Worm (Caenorhabditis elegans) whole organism, L1 larva: Measurements from ENCODE around the gene Y15E3A.4.

Source experiments
- aha-1 ChIP-seq: fragments of 150-350 bp; optimal IDR thresholded peaks from 2 replicates; lab custom pipeline; 2014; ENCODE audit warnings: missing biosample characterization, missing genetic modification characterization
- alr-1 ChIP-seq: fragments of 200-800 bp; sonication (Bioruptor generic); optimal IDR thresholded peaks from 2 replicates; lab custom pipeline; 2018; ENCODE audit warnings: borderline replicate concordance, mild to moderate bottlenecking, missing genetic modification characterization, missing compliant biosample characterization
- ama-1 ChIP-seq: fragments of 150-350 bp; optimal IDR thresholded peaks from 2 replicates; lab custom pipeline; 2014
- ceh-82 ChIP-seq, 3 experiments: fragments of 150-350 bp in 1 of 3; sonication (generic microtip) in 2 of 3; optimal IDR thresholded peaks; 2 replicates each; lab custom pipeline; 2014 to 2017; ENCODE audit warnings: missing biosample characterization in 3 of 3, missing genetic modification characterization in 3 of 3
- dpl-1 ChIP-seq, 3 experiments: fragments of 150-350 bp in 2 of 3; sonication (generic microtip) in 1 of 3; optimal IDR thresholded peaks; 2 replicates each; lab custom pipeline; 2014 to 2017; ENCODE audit warnings: missing biosample characterization in 3 of 3, missing genetic modification characterization in 3 of 3, missing genetic modification reagents in 3 of 3
- efl-1 ChIP-seq, 4 experiments: fragments of 150-350 bp; optimal IDR thresholded peaks in 3 of 4; peaks in 1 of 4; 1 replicate in 1 of 4; 2 replicates in 3 of 4; lab custom pipeline; 2014; ENCODE audit warnings: missing biosample characterization in 2 of 4, missing genetic modification characterization in 2 of 4, missing genetic modification reagents in 2 of 4
- efl-3 ChIP-seq: fragments of 200-800 bp; sonication (Bioruptor generic); optimal IDR thresholded peaks from 2 replicates; lab custom pipeline; 2018; ENCODE audit warnings: mild to moderate bottlenecking, missing genetic modification characterization, missing compliant biosample characterization
- egl-13 ChIP-seq: sonication (generic microtip); optimal IDR thresholded peaks from 2 replicates; lab custom pipeline; 2016; ENCODE audit warnings: missing genotype, missing genetic modification reagents, missing genetic modification characterization, missing compliant biosample characterization
- elt-2 ChIP-seq: sonication (generic microtip); optimal IDR thresholded peaks from 2 replicates; lab custom pipeline; 2016; ENCODE audit warnings: missing genetic modification characterization, mild to moderate bottlenecking, inconsistent platforms, missing compliant biosample characterization, missing genetic modification reagents
- elt-3 ChIP-seq, 6 experiments: fragments of 150-350 bp in 1 of 6; sonication (generic microtip); optimal IDR thresholded peaks; 2 replicates each; lab custom pipeline; 2017 to 2018; ENCODE audit warnings: missing biosample characterization in 6 of 6, missing genetic modification characterization in 6 of 6, inconsistent platforms in 1 of 6
- fkh-10 ChIP-seq: sonication (generic microtip); optimal IDR thresholded peaks from 2 replicates; lab custom pipeline; 2017; ENCODE audit warnings: missing biosample characterization, missing genetic modification reagents, missing genetic modification characterization
- fkh-8 ChIP-seq: sonication (generic microtip); optimal IDR thresholded peaks from 2 replicates; lab custom pipeline; 2016; ENCODE audit warnings: mild to moderate bottlenecking, missing genetic modification characterization, missing compliant biosample characterization
- hlh-17 ChIP-seq: fragments of 200-800 bp; sonication (Bioruptor generic); optimal IDR thresholded peaks from 2 replicates; lab custom pipeline; 2018; ENCODE audit warnings: missing genetic modification characterization, mild to moderate bottlenecking, missing compliant biosample characterization, moderate library complexity, borderline replicate concordance
- irx-1 ChIP-seq: sonication (generic microtip); optimal IDR thresholded peaks from 2 replicates; lab custom pipeline; 2016; ENCODE audit warnings: missing genetic modification characterization, missing compliant biosample characterization
- lin-13 ChIP-seq: fragments of 150-350 bp; optimal IDR thresholded peaks from 2 replicates; lab custom pipeline; 2014; ENCODE audit warnings: missing biosample characterization, missing genetic modification reagents, missing genetic modification characterization
- lin-14 ChIP-seq: fragments of 200-800 bp; sonication (Bioruptor generic); optimal IDR thresholded peaks from 2 replicates; lab custom pipeline; 2018; ENCODE audit warnings: mild to moderate bottlenecking, missing genetic modification characterization, moderate library complexity, missing compliant biosample characterization
- lin-35 ChIP-seq, 2 experiments: fragments of 150-350 bp; optimal IDR thresholded peaks; 2 replicates each; lab custom pipeline; 2014; ENCODE audit warnings: missing biosample characterization in 2 of 2, missing genetic modification characterization in 2 of 2, missing genetic modification reagents in 2 of 2
- lin-39 ChIP-seq: fragments of 150-350 bp; optimal IDR thresholded peaks from 2 replicates; lab custom pipeline; 2014; ENCODE audit warnings: missing biosample characterization, missing genetic modification reagents, missing genetic modification characterization
- lsy-2 ChIP-seq, 2 experiments: fragments of 150-350 bp; optimal IDR thresholded peaks; 2 replicates each; lab custom pipeline; 2014; ENCODE audit warnings: missing biosample characterization in 2 of 2, missing genetic modification characterization in 2 of 2
- mdl-1 ChIP-seq, 2 experiments: fragments of 150-350 bp; optimal IDR thresholded peaks; 2 replicates each; lab custom pipeline; 2014 to 2017; ENCODE audit warnings: missing biosample characterization in 2 of 2, missing genetic modification characterization in 2 of 2, inconsistent platforms in 1 of 2
- mef-2 ChIP-seq: fragments of 150-350 bp; optimal IDR thresholded peaks from 2 replicates; lab custom pipeline; 2014; ENCODE audit warnings: missing biosample characterization, missing genetic modification characterization
- mep-1 ChIP-seq: fragments of 150-350 bp; optimal IDR thresholded peaks from 2 replicates; lab custom pipeline; 2014; ENCODE audit warnings: missing biosample characterization, missing genetic modification characterization
- nhr-12 ChIP-seq: sonication (generic microtip); optimal IDR thresholded peaks from 2 replicates; lab custom pipeline; 2017; ENCODE audit warnings: missing biosample characterization, missing genetic modification characterization
- nhr-19 ChIP-seq: fragments of 200-800 bp; sonication (Bioruptor generic); conservative IDR thresholded peaks from 2 replicates; pipeline ENCODE4 v1.3.6; 2022; ENCODE audit warnings: missing genetic modification characterization, missing compliant biosample characterization
- nhr-47 ChIP-seq: sonication (generic microtip); optimal IDR thresholded peaks from 2 replicates; lab custom pipeline; 2016; ENCODE audit warnings: mild to moderate bottlenecking, missing genetic modification characterization, moderate library complexity, missing compliant biosample characterization
- nhr-71 ChIP-seq: sonication (generic microtip); optimal IDR thresholded peaks from 2 replicates; lab custom pipeline; 2016; ENCODE audit warnings: mild to moderate bottlenecking, missing genetic modification characterization, moderate library complexity, missing compliant biosample characterization
- nhr-76 ChIP-seq: sonication (generic microtip); optimal IDR thresholded peaks from 2 replicates; lab custom pipeline; 2017; ENCODE audit warnings: missing biosample characterization, missing genetic modification characterization
- nhr-90 ChIP-seq: sonication (generic microtip); optimal IDR thresholded peaks from 2 replicates; lab custom pipeline; 2016; ENCODE audit warnings: mild to moderate bottlenecking, missing genetic modification characterization, missing compliant biosample characterization; ENCODE audit not compliant: poor library complexity
- rnt-1 ChIP-seq: sonication (generic microtip); optimal IDR thresholded peaks from 2 replicates; lab custom pipeline; 2016; ENCODE audit warnings: mild to moderate bottlenecking, missing genetic modification characterization, moderate library complexity, missing compliant biosample characterization
- skn-1 ChIP-seq: fragments of 150-350 bp; optimal IDR thresholded peaks from 2 replicates; lab custom pipeline; 2014; ENCODE audit warnings: missing biosample characterization, missing genetic modification characterization
- sptf-1 ChIP-seq: fragments of 150-350 bp; optimal IDR thresholded peaks from 2 replicates; lab custom pipeline; 2014; ENCODE audit warnings: missing biosample characterization, missing genetic modification characterization
- swsn-7 ChIP-seq: sonication (generic microtip); optimal IDR thresholded peaks from 2 replicates; lab custom pipeline; 2016; ENCODE audit warnings: missing genetic modification characterization, missing compliant biosample characterization
- tbx-2 ChIP-seq: sonication (generic microtip); optimal IDR thresholded peaks from 2 replicates; lab custom pipeline; 2016; ENCODE audit warnings: missing genetic modification characterization, missing compliant biosample characterization
- unc-30 ChIP-seq: sonication (generic microtip); optimal IDR thresholded peaks from 2 replicates; lab custom pipeline; 2017; ENCODE audit warnings: missing biosample characterization, missing genetic modification characterization
- unc-86 ChIP-seq: sonication (generic microtip); optimal IDR thresholded peaks from 2 replicates; lab custom pipeline; 2016; ENCODE audit warnings: missing genetic modification characterization, missing compliant biosample characterization
- unc-98 ChIP-seq: fragments of 200-800 bp; sonication (Bioruptor generic); IDR thresholded peaks from 2 replicates; pipeline ENCODE4 v1.3.6; 2022; ENCODE audit warnings: missing genetic modification characterization, missing compliant biosample characterization

Gene Y15E3A.4

DNA sequence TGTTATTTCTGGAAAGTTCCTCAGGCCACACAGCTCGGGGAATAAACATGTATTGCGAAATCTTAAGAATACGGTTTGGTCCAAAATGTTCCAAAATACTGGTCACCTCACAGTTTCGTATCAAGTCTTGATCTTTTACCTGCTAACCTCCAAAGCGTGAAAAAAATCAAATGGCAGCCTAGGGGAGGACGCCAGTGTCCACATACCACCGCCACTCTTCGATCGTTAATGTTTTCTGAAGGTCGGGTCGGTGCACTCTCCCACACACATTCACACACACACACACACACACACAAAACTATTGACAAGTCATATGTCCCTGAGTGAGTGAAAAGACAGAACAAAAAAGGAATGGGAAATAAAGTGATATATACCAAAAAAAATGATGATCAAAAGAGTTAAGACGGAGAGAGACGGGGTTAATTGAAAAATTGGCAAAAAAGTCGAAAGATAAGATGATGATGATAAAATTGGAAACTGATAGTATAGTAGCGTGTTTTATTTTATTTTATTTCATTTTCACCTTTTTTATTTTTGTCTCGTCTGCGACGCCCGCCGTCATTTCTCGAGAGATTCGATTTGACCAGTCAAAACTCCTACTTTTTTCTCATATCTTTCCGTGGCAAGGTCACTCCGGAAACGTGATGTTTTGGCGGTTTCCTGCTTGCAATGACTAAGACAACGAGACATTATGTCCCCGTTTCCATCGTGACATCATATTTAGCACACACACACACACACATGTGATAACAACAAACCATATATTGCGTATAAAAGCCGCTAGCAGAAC, 9.2 kb downstream of the Y15E3A.4 start, which contains the start of gene Y15E3A.5 (continued):
- TF ChIP-seq skn-1 (tag; lab: Kevin White, UChicago) = peak; percentile 32
- no peak for TF ChIP-seq irx-1 (tag; lab: Kevin White, UChicago)
- TF ChIP-seq elt-3 (tag; optimal IDR thresholded peaks at IDR 0.05; lab: Kevin White, UChicago) = peak in 5 of 6 experiments; percentile 49 to 85 (median 74)
- no peak for TF ChIP-seq mef-2 (tag; lab: Kevin White, UChicago)
- peak; percentile 48 for TF ChIP-seq rnt-1 (tag; lab: Kevin White, UChicago)
- peak; percentile 50 for TF ChIP-seq tbx-2 (tag; lab: Kevin White, UChicago)
- TF ChIP-seq nhr-12 (tag; lab: Kevin White, UChicago) = no peak
- no peak for TF ChIP-seq aha-1 (tag; lab: Kevin White, UChicago)
- peak; percentile 13 for TF ChIP-seq lin-13 (GFP tag; lab: Kevin White, UChicago)
- TF ChIP-seq unc-30 = no peak
- TF ChIP-seq unc-98 (GFP tag; lab: Robert Waterston, UW) = no peak
- TF ChIP-seq elt-2 (tag; lab: Kevin White, UChicago) = peak; percentile 53
- TF ChIP-seq efl-3 = no peak
- TF ChIP-seq, all 84 proteins: peak for 31

DNA sequence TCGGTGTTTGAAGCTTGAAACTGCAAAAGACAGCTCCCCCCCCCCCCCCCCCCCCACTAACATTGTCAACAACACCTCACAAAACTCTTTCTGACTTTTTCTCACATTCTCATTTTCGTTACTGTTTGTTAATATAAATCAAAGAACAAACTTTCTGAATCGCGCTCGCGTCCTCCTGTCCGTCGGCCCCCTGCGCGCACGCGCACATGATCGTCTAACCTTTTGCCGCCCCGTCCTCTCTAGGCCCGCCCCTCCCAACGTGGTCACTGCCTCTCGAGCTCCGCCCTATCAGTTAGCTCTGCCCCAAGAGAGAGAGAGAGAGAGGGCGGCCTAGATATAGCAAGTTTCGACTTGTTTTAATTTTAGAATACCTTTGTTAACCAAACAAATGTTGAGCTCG, 10.0 kb downstream of the Y15E3A.4 start:
- TF ChIP-seq nhr-71 (tag; lab: Kevin White, UChicago) (peak; percentile 37), hlh-17 (no peak), ceh-82 (tag; optimal IDR thresholded peaks at IDR 0.05; lab: Kevin White, UChicago) (peak in 2 of 3 experiments; percentile 3 to 13), mep-1 (tag; lab: Kevin White, UChicago) (no peak), aha-1 (tag; lab: Kevin White, UChicago) (no peak), tbx-2 (tag; lab: Kevin White, UChicago) (no peak), rnt-1 (tag; lab: Kevin White, UChicago) (peak; percentile 7), lin-39 (tag; lab: Kevin White, UChicago) (no peak), nhr-19 (GFP tag; lab: Robert Waterston, UW) (peak; percentile 40), mdl-1 (tag; optimal IDR thresholded peaks at IDR 0.05; lab: Kevin White, UChicago) (peak in 1 of 2 experiments; percentile 72), mef-2 (tag; lab: Kevin White, UChicago) (no peak), lin-14 (peak; percentile 47), ama-1 (lab: Kevin White, UChicago) (no peak), nhr-47 (tag; lab: Kevin White, UChicago) (peak; percentile 4), alr-1 (tag; lab: Kevin White, UChicago) (no peak), sptf-1 (no peak), lin-13 (GFP tag; lab: Kevin White, UChicago) (no peak), skn-1 (tag; lab: Kevin White, UChicago) (peak; percentile 7)

DNA sequence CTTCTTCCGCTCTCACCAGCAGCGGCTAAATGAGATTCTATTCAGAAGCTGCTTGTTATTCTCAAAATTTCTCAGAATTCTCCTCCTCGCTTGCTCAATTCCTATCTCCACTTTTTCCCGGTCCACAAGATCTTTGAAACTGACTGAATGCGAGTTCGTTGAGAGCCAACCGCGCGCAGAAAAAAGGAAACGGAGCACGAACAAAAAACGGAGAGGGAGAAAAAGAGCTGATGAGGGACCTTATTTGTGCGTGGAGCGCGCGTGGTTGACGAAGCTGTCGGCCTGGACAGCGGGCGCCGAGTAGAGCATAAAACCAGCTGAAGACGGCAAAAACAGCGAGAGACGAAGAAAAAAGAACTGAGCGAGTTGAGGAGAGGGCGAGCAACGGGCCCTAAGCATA, 11.3 kb downstream of the Y15E3A.4 start:
- TF ChIP-seq egl-13 = peak; percentile 12
- TF ChIP-seq ceh-82 (tag; optimal IDR thresholded peaks at IDR 0.05; lab: Kevin White, UChicago) = no peak
- peak in 1 of 2 experiments; percentile 25 for TF ChIP-seq lin-35 (GFP tag; optimal IDR thresholded peaks at IDR 0.05; lab: Kevin White, UChicago)
- peak; percentile 45 for TF ChIP-seq unc-86
- peak; percentile 13 for TF ChIP-seq swsn-7 (tag; lab: Kevin White, UChicago)
- peak; percentile 55 for TF ChIP-seq nhr-47 (tag; lab: Kevin White, UChicago)
- no peak for TF ChIP-seq dpl-1 (GFP tag; optimal IDR thresholded peaks at IDR 0.05; lab: Kevin White, UChicago)
- no peak for TF ChIP-seq nhr-76
- no peak for TF ChIP-seq nhr-90
- peak; percentile 93 for TF ChIP-seq fkh-10 (GFP tag; lab: Kevin White, UChicago)
- no peak for TF ChIP-seq efl-1 (optimal IDR thresholded peaks at IDR 0.05; lab: Kevin White, UChicago)
- peak in 1 of 2 experiments; percentile 34 for TF ChIP-seq efl-1 (GFP tag; optimal IDR thresholded peaks at IDR 0.05 in 1 of 2; lab: Kevin White, UChicago)
- peak; percentile 90 for TF ChIP-seq lin-14
- TF ChIP-seq rnt-1 (tag; lab: Kevin White, UChicago) = peak; percentile 21
- TF ChIP-seq lsy-2 (tag; optimal IDR thresholded peaks at IDR 0.05; lab: Kevin White, UChicago) = peak in 1 of 2 experiments; percentile 16
- peak; percentile 55 for TF ChIP-seq nhr-71 (tag; lab: Kevin White, UChicago)
- peak; percentile 32 for TF ChIP-seq fkh-8 (tag; lab: Kevin White, UChicago)
